Worm (Caenorhabditis elegans): ENCODE results near the gene C05E4.7.

ce11 chrV:731330-731729, 10.6 kb upstream of the C05E4.7 start:
- no peak for TF ChIP-seq him-1 (tag; optimal IDR thresholded peaks at IDR 0.05)
- TF ChIP-seq dao-5 (tag; optimal IDR thresholded peaks at IDR 0.05): no peak
